Fruit fly (Drosophila melanogaster): Measurements from ENCODE around the gene CG8578.
A peak's percentile ranks its signal among the peaks of the same experiment; 100 is the strongest.
"Not testable (repeated sequence)": the region's sequence is repeated elsewhere in the genome, so short reads cannot be mapped to it uniquely, and the experiment has no call there.

The CG8578 gene

DNA sequence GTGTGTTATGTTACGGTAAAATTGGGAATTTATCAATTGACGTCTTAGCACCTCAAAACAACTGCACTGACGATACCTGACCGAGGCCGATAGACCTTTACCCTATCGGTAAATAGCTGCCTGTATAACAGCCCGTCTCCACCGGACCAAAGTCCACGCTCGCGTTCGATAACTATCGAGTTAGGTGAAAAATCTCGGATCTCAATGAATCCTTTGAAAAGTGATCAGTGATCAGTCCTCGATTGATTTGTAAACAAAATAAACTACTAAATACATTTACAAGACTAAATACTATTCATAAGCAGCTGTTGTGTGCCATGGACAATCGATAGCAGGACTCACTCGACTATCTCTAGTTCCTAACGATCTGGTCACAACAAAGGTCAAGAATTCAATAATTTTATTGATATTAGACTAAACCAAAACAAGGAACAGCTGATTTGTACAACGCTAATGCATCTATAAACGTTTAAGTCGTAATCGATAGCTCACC lies 48.3 kb upstream of the CG8578 start, which contains the start of gene sordd1 (continued):
- peak; percentile 3 for TF ChIP-seq Med (GFP tag)
- TF ChIP-seq CG14860 (GFP tag; IDR thresholded peaks at IDR 0.05; ENCODE audit: partially characterized antibody) = peak; percentile 89
- TF ChIP-seq Doc3 (GFP tag; IDR thresholded peaks at IDR 0.05; ENCODE audit: partially characterized antibody) = peak; percentile 82
- TF ChIP-seq vnd (GFP tag; IDR thresholded peaks at IDR 0.05; ENCODE audit: partially characterized antibody) = peak; percentile 90
- peak; percentile 78 for TF ChIP-seq CG1024 (GFP tag; IDR thresholded peaks at IDR 0.05)
- TF ChIP-seq Sry-δ (GFP tag; optimal IDR thresholded peaks at IDR 0.05) = peak; percentile 76
- peak; percentile 81 for TF ChIP-seq CG2129 (GFP tag; IDR thresholded peaks at IDR 0.05; ENCODE audit: partially characterized antibody)
- TF ChIP-seq Rfx (GFP tag; IDR thresholded peaks at IDR 0.05) = 0 out of 2 replicates have a peak, but pooled peaks have one; percentile 27
- peak; percentile 88 for TF ChIP-seq Opbp (GFP tag; IDR thresholded peaks at IDR 0.05; ENCODE audit: partially characterized antibody)
- TF ChIP-seq CG8290 (GFP tag; optimal IDR thresholded peaks at IDR 0.05) = peak; percentile 74
- TF ChIP-seq CG8290 (tag; optimal IDR thresholded peaks at IDR 0.05) = peak in 1 of 2 experiments; percentile 63
- peak; percentile 2 for TF ChIP-seq gfzf (GFP tag; optimal IDR thresholded peaks at IDR 0.05)
- peak in 1 of 2 experiments; percentile 27 for TF ChIP-seq crp (GFP tag; optimal IDR thresholded peaks at IDR 0.05)
- TF ChIP-seq CG11456 (GFP tag; IDR thresholded peaks at IDR 0.05) = peak; percentile 51; the same call in 1 of the 3 replicates
- peak; percentile 97 for TF ChIP-seq CG16813 (GFP tag; IDR thresholded peaks at IDR 0.05; ENCODE audit: partially characterized antibody)
- peak; percentile 81 for TF ChIP-seq ato (GFP tag; IDR thresholded peaks at IDR 0.05; ENCODE audit: partially characterized antibody)
- peak; percentile 97 for TF ChIP-seq CG6791 (GFP tag; IDR thresholded peaks at IDR 0.05; ENCODE audit: partially characterized antibody)
- peak; percentile 35; the same call in 1 of the 2 replicates for TF ChIP-seq CG3847 (GFP tag; IDR thresholded peaks at IDR 0.05)

DNA sequence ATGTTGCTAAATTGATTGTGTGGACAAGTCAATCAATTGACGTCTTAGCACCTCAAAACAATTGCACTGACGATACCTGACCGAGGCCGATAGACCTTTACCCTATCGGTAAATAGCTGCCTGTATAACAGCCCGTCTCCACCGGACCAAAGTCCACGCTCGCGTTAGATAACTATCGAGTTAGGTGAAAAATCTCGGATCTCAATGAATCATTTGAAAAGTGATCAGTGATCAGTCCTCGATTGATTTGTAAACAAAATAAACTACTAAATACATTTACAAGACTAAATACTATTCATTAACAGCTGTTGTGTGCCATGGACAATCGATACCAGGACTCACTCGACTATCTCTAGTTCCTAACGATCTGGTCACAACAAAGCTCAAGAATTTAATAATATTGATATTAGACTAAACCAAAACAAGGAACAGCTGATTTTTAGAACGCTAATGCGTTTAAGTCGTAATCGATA lies 45.2 kb upstream of the CG8578 start, which contains the start of the genes sordd2 and CG15602:
Gene sordd2 (minus strand): TSS at position 78 of the 473 bp plus-strand sequence.
Gene CG15602 (plus strand): TSS at position 342 of the 473 bp plus-strand sequence.
- TF ChIP-seq Scr (GFP tag; IDR thresholded peaks at IDR 0.05; ENCODE audit: partially characterized antibody) (peak; percentile 81), CG30020 (tag; optimal IDR thresholded peaks at IDR 0.05) (peak; percentile 88), chinmo (GFP tag; IDR thresholded peaks at IDR 0.05; ENCODE audit: partially characterized antibody) (0 out of 4 replicates have a peak, but pooled peaks have one; percentile 20), sna (GFP tag; IDR thresholded peaks at IDR 0.05; ENCODE audit: partially characterized antibody) (peak; percentile 67), Med (GFP tag) (peak; percentile 15), knrl (GFP tag; IDR thresholded peaks at IDR 0.05; ENCODE audit: partially characterized antibody) (peak; percentile 81), mld (GFP tag; IDR thresholded peaks at IDR 0.05; ENCODE audit: partially characterized antibody) (0 out of 3 replicates have a peak, but pooled peaks have one; percentile 20), Bgb (GFP tag; IDR thresholded peaks at IDR 0.05; ENCODE audit: partially characterized antibody) (peak; percentile 94), sens (GFP tag) (peak; percentile 65), CG8290 (GFP tag; optimal IDR thresholded peaks at IDR 0.05) (peak; percentile 87), klu (GFP tag; IDR thresholded peaks at IDR 0.05) (peak; percentile 18; the same call in 1 of the 2 replicates), CG7357 (GFP tag; IDR thresholded peaks at IDR 0.05) (0 out of 3 replicates have a peak, but pooled peaks have one; percentile 20), CG34224 (GFP tag; IDR thresholded peaks at IDR 0.05; ENCODE audit: partially characterized antibody) (peak; percentile 60; the same call in 2 of the 3 replicates), Hr78 (GFP tag; optimal IDR thresholded peaks at IDR 0.05) (peak in 1 of 2 experiments; percentile 66), hb (GFP tag; IDR thresholded peaks at IDR 0.05; ENCODE audit: partially characterized antibody) (peak; percentile 76), CG32532 (GFP tag; IDR thresholded peaks at IDR 0.05) (peak; percentile 17; the same call in 1 of the 2 replicates), bbx (GFP tag; IDR thresholded peaks at IDR 0.05; ENCODE audit: partially characterized antibody) (peak; percentile 86), Rfx (GFP tag; IDR thresholded peaks at IDR 0.05) (peak; percentile 31; the same call in 1 of the 2 replicates), unc-4 (GFP tag; IDR thresholded peaks at IDR 0.05; ENCODE audit: partially characterized antibody) (peak; percentile 84), Dll (GFP tag; IDR thresholded peaks at IDR 0.05; ENCODE audit: partially characterized antibody) (peak; percentile 80), nerfin-2 (GFP tag; IDR thresholded peaks at IDR 0.05; ENCODE audit: partially characterized antibody) (peak; percentile 40; the same call in 1 of the 2 replicates), CG42726 (GFP tag; IDR thresholded peaks at IDR 0.05; ENCODE audit: partially characterized antibody) (peak; percentile 80; the same call in 1 of the 2 replicates), amos (GFP tag; IDR thresholded peaks at IDR 0.05; ENCODE audit: partially characterized antibody) (peak; percentile 63), tna (GFP tag; IDR thresholded peaks at IDR 0.05; ENCODE audit: partially characterized antibody) (peak; percentile 62), prd (GFP tag; IDR thresholded peaks at IDR 0.05) (peak; percentile 31; the same call in 1 of the 3 replicates), Dref (GFP tag; IDR thresholded peaks at IDR 0.05) (peak; percentile 71), Gug (GFP tag; IDR thresholded peaks at IDR 0.05) (peak; percentile 21; the same call in 1 of the 4 replicates), ssp (GFP tag; IDR thresholded peaks at IDR 0.05) (peak; percentile 95), vnd (GFP tag; IDR thresholded peaks at IDR 0.05; ENCODE audit: partially characterized antibody) (peak; percentile 68), CG14860 (GFP tag; IDR thresholded peaks at IDR 0.05; ENCODE audit: partially characterized antibody) (peak; percentile 56)
- not testable (repeated sequence) for TF ChIP-seq CG8290 (tag; optimal IDR thresholded peaks at IDR 0.05); prd (optimal IDR thresholded peaks at IDR 0.05)

Data from whole organism, embryonic.